Fruit fly (Drosophila melanogaster): ENCODE data around the gene pns.

DNA sequence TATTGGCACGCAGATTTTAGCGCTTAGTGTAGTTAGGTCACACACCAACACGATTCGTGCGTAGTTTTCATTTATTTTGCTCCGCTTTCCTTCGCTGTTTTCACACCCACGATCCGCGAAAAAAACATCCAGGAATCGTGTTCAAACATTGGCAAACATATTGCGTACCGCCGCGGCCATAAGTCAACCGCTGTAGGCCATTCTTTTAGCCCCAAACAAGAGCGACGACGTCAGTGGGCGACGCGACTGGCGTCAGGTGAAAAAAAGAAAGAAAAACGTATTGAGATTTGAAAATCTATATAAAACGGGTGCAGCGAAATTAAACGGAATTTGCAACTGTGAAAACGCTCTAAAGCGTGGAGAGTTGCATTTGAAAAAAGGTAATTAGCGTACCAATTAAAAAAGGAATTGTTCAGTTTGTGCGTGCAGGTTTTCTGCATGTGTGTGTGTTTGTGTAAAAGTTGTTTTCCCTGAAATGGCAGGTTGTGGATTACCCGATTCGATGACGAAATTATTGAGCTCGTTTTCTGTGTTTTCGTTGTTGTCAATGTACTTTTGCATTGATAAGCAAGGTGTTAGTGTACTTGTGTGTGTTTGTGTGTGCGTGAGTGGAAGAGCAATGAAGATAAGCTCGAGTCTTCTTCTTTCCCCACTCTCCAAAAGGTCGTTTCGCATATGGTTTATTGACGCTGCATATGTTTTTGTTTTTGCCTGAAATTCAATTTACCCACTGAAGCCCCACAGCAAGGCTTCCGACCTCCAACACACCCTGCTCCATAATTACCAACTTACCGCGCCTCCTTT is 32.4 kb downstream of the pns start, which contains the start of gene Tmep:
- TF ChIP-seq pfk (GFP tag; optimal IDR thresholded peaks at IDR 0.05), result no peak
- no peak for TF ChIP-seq CG16815 (GFP tag; optimal IDR thresholded peaks at IDR 0.05)
- TF ChIP-seq seq (GFP tag; IDR thresholded peaks at IDR 0.05), result no peak

All from whole organism, embryonic.